Fruit fly (Drosophila melanogaster): ENCODE measurements around the gene LysP.

DNA sequence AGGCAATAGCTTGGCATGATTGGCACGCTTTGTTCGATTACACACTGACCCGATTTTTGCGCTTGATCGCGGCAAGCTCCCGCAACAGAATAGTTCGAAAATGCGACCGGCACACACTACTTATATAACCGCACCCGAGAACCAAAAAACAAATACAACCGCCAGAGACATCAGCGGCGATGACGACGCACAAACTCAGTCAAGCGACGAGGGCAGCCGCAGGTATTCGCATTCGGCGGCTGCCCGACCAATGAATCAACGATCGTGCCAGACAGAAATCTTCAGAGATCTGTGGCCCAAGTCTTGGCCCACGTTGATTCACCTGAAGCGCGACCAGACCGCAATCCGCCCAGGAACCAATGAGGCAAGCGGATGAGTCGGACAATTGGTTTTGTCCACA, 19.7 kb upstream of the LysP start, which contains the start of gene CG9192:
- no peak for TF ChIP-seq tai (GFP tag; optimal IDR thresholded peaks at IDR 0.05)
- no peak for TF ChIP-seq Myc (optimal IDR thresholded peaks at IDR 0.05)
- no peak for TF ChIP-seq ey (GFP tag; optimal IDR thresholded peaks at IDR 0.05)
- no peak for TF ChIP-seq Hnf4 (GFP tag; optimal IDR thresholded peaks at IDR 0.05)
- TF ChIP-seq lola (GFP tag; optimal IDR thresholded peaks at IDR 0.05) = no peak
- no peak for TF ChIP-seq foxo (GFP tag; optimal IDR thresholded peaks at IDR 0.05)
- no peak for TF ChIP-seq br (GFP tag; optimal IDR thresholded peaks at IDR 0.05)
- no peak for TF ChIP-seq jim (GFP tag; optimal IDR thresholded peaks at IDR 0.05)
